Fruit fly (Drosophila melanogaster) whole organism, embryonic: Measurements from ENCODE around the gene CG7557.

Experiments used
- Adf1 ChIP-seq: fragments of 200-800 bp; sonication (Bioruptor generic); IDR thresholded peaks from 2 replicates; pipeline ENCODE4 v1.3.6; 2022; ENCODE audit warnings: missing biosample characterization, missing genetic modification characterization
- B-H1 ChIP-seq: fragments of 200-800 bp; sonication (Bioruptor generic); IDR thresholded peaks from 3 replicates; pipeline ENCODE4 v1.3.6; 2022; ENCODE audit warnings: missing biosample characterization, missing genetic modification characterization
- Bdp1 ChIP-seq: fragments of 200-800 bp; sonication (Bioruptor generic); optimal IDR thresholded peaks from 3 replicates; lab custom pipeline; 2016; ENCODE audit warnings: missing biosample characterization, missing genetic modification characterization
- C15 ChIP-seq: fragments of 200-800 bp; sonication (Bioruptor generic); IDR thresholded peaks from 3 replicates; pipeline ENCODE4 v1.3.6; 2022; ENCODE audit warnings: missing biosample characterization, missing genetic modification characterization
- CG10209 ChIP-seq: fragments of 200-800 bp; sonication (Bioruptor generic); optimal IDR thresholded peaks from 3 replicates; lab custom pipeline; 2017; ENCODE audit warnings: missing biosample characterization, mild to moderate bottlenecking, missing genetic modification characterization, missing genetic modification reagents
- CG1024 ChIP-seq: fragments of 200-800 bp; sonication (Bioruptor generic); IDR thresholded peaks from 2 replicates; pipeline ENCODE4 v1.3.6; 2022; ENCODE audit warnings: missing biosample characterization, missing genetic modification characterization
- CG11504 ChIP-seq: fragments of 200-800 bp; sonication (Bioruptor generic); optimal IDR thresholded peaks from 3 replicates; lab custom pipeline; 2019; ENCODE audit warnings: missing biosample characterization, mild to moderate bottlenecking, missing genetic modification characterization, moderate library complexity
- CG12744 ChIP-seq: fragments of 200-800 bp; sonication (Bioruptor generic); optimal IDR thresholded peaks from 2 replicates; lab custom pipeline; 2016; ENCODE audit warnings: missing biosample characterization, missing genetic modification characterization
- CG13894 ChIP-seq: fragments of 200-800 bp; sonication (Bioruptor generic); optimal IDR thresholded peaks from 3 replicates; lab custom pipeline; 2018; ENCODE audit warnings: missing biosample characterization, mild to moderate bottlenecking, missing genetic modification characterization, moderate library complexity
- CG14965 ChIP-seq: fragments of 200-800 bp; sonication (Bioruptor generic); optimal IDR thresholded peaks from 2 replicates; lab custom pipeline; 2016; ENCODE audit warnings: missing biosample characterization, missing genetic modification characterization, borderline replicate concordance
- CG15269 ChIP-seq: fragments of 200-800 bp; sonication (Bioruptor generic); optimal IDR thresholded peaks from 2 replicates; lab custom pipeline; 2018; ENCODE audit warnings: missing biosample characterization, mild to moderate bottlenecking, missing genetic modification characterization, moderate library complexity
- CG15601 ChIP-seq: fragments of 200-800 bp; sonication (Bioruptor generic); optimal IDR thresholded peaks from 3 replicates; lab custom pipeline; 2019; ENCODE audit warnings: missing biosample characterization, mild to moderate bottlenecking, missing genetic modification characterization, moderate library complexity
- CG2129 ChIP-seq: fragments of 200-800 bp; sonication (Bioruptor generic); IDR thresholded peaks from 2 replicates; pipeline ENCODE4 v1.3.6; 2022; ENCODE audit warnings: missing biosample characterization, missing genetic modification characterization; ENCODE audit not compliant: partially characterized antibody
- CG31224 ChIP-seq: fragments of 200-800 bp; sonication (Bioruptor generic); IDR thresholded peaks from 2 replicates; pipeline ENCODE4 v1.3.6; 2022; ENCODE audit warnings: missing biosample characterization, missing genetic modification characterization
- CG32767 ChIP-seq: fragments of 200-800 bp; sonication (Bioruptor generic); IDR thresholded peaks from 2 replicates; pipeline ENCODE4 v1.3.6; 2022; ENCODE audit warnings: missing biosample characterization, missing genetic modification characterization
- CG4282 ChIP-seq: fragments of 200-800 bp; sonication (Bioruptor generic); optimal IDR thresholded peaks from 2 replicates; lab custom pipeline; 2016; ENCODE audit warnings: missing biosample characterization, missing genetic modification characterization
- CG4730 ChIP-seq: fragments of 200-800 bp; sonication (Bioruptor generic); IDR thresholded peaks from 2 replicates; pipeline ENCODE4 v1.3.6; 2022; ENCODE audit warnings: missing biosample characterization, missing genetic modification characterization
- CG4854 ChIP-seq: fragments of 200-800 bp; sonication (Bioruptor generic); optimal IDR thresholded peaks from 2 replicates; lab custom pipeline; 2016; ENCODE audit warnings: missing biosample characterization, missing genetic modification characterization, inconsistent platforms
- CG6654 ChIP-seq: fragments of 200-800 bp; sonication (Bioruptor generic); optimal IDR thresholded peaks from 2 replicates; lab custom pipeline; 2017; ENCODE audit warnings: missing biosample characterization, mild to moderate bottlenecking, missing genetic modification characterization
- CG6791 ChIP-seq: fragments of 200-800 bp; sonication (Bioruptor generic); IDR thresholded peaks from 3 replicates; pipeline ENCODE4 v1.3.6; 2022; ENCODE audit warnings: missing biosample characterization, missing genetic modification characterization; ENCODE audit not compliant: partially characterized antibody
- CG7357 ChIP-seq: fragments of 200-800 bp; sonication (Bioruptor generic); IDR thresholded peaks from 3 replicates; pipeline ENCODE4 v1.3.6; 2022; ENCODE audit warnings: missing biosample characterization, missing genetic modification characterization
- CG7786 ChIP-seq: fragments of 200-800 bp; sonication (Bioruptor generic); optimal IDR thresholded peaks from 2 replicates; lab custom pipeline; 2016; ENCODE audit warnings: missing biosample characterization, missing genetic modification characterization
- CG8281 ChIP-seq: fragments of 200-800 bp; sonication (Bioruptor generic); optimal IDR thresholded peaks from 2 replicates; lab custom pipeline; 2018; ENCODE audit warnings: missing biosample characterization, mild to moderate bottlenecking, missing genetic modification characterization, moderate library complexity
- CG8924 ChIP-seq: fragments of 200-800 bp; optimal IDR thresholded peaks from 3 replicates; lab custom pipeline; 2019; ENCODE audit warnings: missing biosample characterization, mild to moderate bottlenecking, missing genetic modification characterization, moderate library complexity
- Hmr ChIP-seq: fragments of 200-800 bp; sonication (Bioruptor generic); optimal IDR thresholded peaks from 3 replicates; lab custom pipeline; 2017; ENCODE audit warnings: mild to moderate bottlenecking, missing biosample characterization, missing genetic modification reagents, missing genetic modification characterization
- Hr39 ChIP-seq: fragments of >200 bp; optimal IDR thresholded peaks from 2 replicates; lab custom pipeline; 2017
- Lhr ChIP-seq: fragments of 200-800 bp; sonication (Bioruptor generic); optimal IDR thresholded peaks from 3 replicates; lab custom pipeline; 2017; ENCODE audit warnings: mild to moderate bottlenecking, missing biosample characterization, missing genetic modification reagents, missing genetic modification characterization
- NK7.1 ChIP-seq: fragments of 200-800 bp; sonication (Bioruptor generic); optimal IDR thresholded peaks from 3 replicates; lab custom pipeline; 2016; ENCODE audit warnings: missing biosample characterization, missing genetic modification characterization
- Opbp ChIP-seq: fragments of 200-800 bp; sonication (Bioruptor generic); IDR thresholded peaks from 3 replicates; pipeline ENCODE4 v1.3.6; 2022; ENCODE audit warnings: missing biosample characterization, missing genetic modification characterization; ENCODE audit not compliant: partially characterized antibody
- Poxn ChIP-seq: fragments of 200-800 bp; sonication (Bioruptor generic); IDR thresholded peaks from 2 replicates; pipeline ENCODE4 v1.3.6; 2022; ENCODE audit warnings: missing biosample characterization, missing genetic modification characterization
- Rfx ChIP-seq: fragments of 200-800 bp; sonication (Bioruptor generic); IDR thresholded peaks from 2 replicates; pipeline ENCODE4 v1.3.6; 2022; ENCODE audit warnings: missing biosample characterization, missing genetic modification characterization
- Sin3A ChIP-seq: fragments of >200 bp; optimal IDR thresholded peaks from 2 replicates; lab custom pipeline; 2018
- bab2 ChIP-seq: fragments of 200-800 bp; sonication (Bioruptor generic); optimal IDR thresholded peaks from 2 replicates; lab custom pipeline; 2016; ENCODE audit warnings: missing biosample characterization, missing genetic modification characterization
- bbx ChIP-seq: fragments of 200-800 bp; sonication (Bioruptor generic); IDR thresholded peaks from 2 replicates; pipeline ENCODE4 v1.3.6; 2022; ENCODE audit warnings: missing biosample characterization, missing genetic modification characterization; ENCODE audit not compliant: partially characterized antibody
- chinmo ChIP-seq: fragments of 200-800 bp; sonication (Bioruptor generic); IDR thresholded peaks from 4 replicates; pipeline ENCODE4 v1.3.6; 2022; ENCODE audit warnings: missing biosample characterization, missing genetic modification characterization; ENCODE audit not compliant: partially characterized antibody
- cwo ChIP-seq: fragments of 200-800 bp; sonication (Bioruptor generic); optimal IDR thresholded peaks from 3 replicates; lab custom pipeline; 2017; ENCODE audit warnings: missing biosample characterization, missing genetic modification characterization, mild to moderate bottlenecking, moderate library complexity, missing genetic modification reagents
- grn ChIP-seq: fragments of 200-800 bp; sonication (Bioruptor generic); optimal IDR thresholded peaks from 3 replicates; lab custom pipeline; 2017; ENCODE audit warnings: missing biosample characterization, missing genetic modification characterization
- ham ChIP-seq: fragments of 200-800 bp; sonication (Bioruptor generic); IDR thresholded peaks from 2 replicates; pipeline ENCODE4 v1.3.6; 2022; ENCODE audit warnings: missing biosample characterization, missing genetic modification characterization
- hb ChIP-seq: fragments of 200-800 bp; sonication (Bioruptor generic); IDR thresholded peaks from 3 replicates; pipeline ENCODE4 v1.3.6; 2022; ENCODE audit warnings: missing biosample characterization, missing genetic modification characterization; ENCODE audit not compliant: partially characterized antibody
- hkb ChIP-seq, 2 experiments: fragments of 200-800 bp in 1 of 2; fragments of >200 bp in 1 of 2; sonication (Bioruptor generic) in 1 of 2; IDR thresholded peaks in 1 of 2; optimal IDR thresholded peaks in 1 of 2; 2 replicates each; pipeline versions ENCODE4 v1.3.6 to Lab custom; 2017 to 2022; ENCODE audit warnings: missing biosample characterization in 1 of 2, missing genetic modification characterization in 1 of 2
- jumu ChIP-seq: fragments of 200-800 bp; sonication (Bioruptor generic); optimal IDR thresholded peaks from 3 replicates; lab custom pipeline; 2016; ENCODE audit warnings: missing biosample characterization, missing genetic modification characterization
- kah ChIP-seq: fragments of 200-800 bp; sonication (Bioruptor generic); optimal IDR thresholded peaks from 2 replicates; lab custom pipeline; 2018; ENCODE audit warnings: missing biosample characterization, mild to moderate bottlenecking, missing genetic modification characterization
- kni ChIP-seq: fragments of 200-800 bp; sonication (Bioruptor generic); optimal IDR thresholded peaks from 3 replicates; lab custom pipeline; 2017; ENCODE audit warnings: mild to moderate bottlenecking, missing biosample characterization, missing genetic modification reagents, missing genetic modification characterization
- pb ChIP-seq: fragments of 200-800 bp; sonication (Bioruptor generic); optimal IDR thresholded peaks from 3 replicates; lab custom pipeline; 2016; ENCODE audit warnings: missing biosample characterization, missing genetic modification characterization
- prd ChIP-seq, 3 experiments: fragments of >200 bp in 2 of 3; fragments of 200-800 bp in 1 of 3; sonication (Bioruptor generic) in 1 of 3; optimal IDR thresholded peaks in 2 of 3; IDR thresholded peaks in 1 of 3; 2 replicates in 2 of 3; 3 replicates in 1 of 3; pipeline versions ENCODE4 v1.3.6 to Lab custom; 2017 to 2022; ENCODE audit warnings: missing biosample characterization in 1 of 3, missing genetic modification characterization in 1 of 3
- pzg ChIP-seq: fragments of 200-800 bp; sonication (Bioruptor generic); optimal IDR thresholded peaks from 3 replicates; lab custom pipeline; 2018; ENCODE audit warnings: missing biosample characterization, mild to moderate bottlenecking, missing genetic modification characterization, moderate library complexity
- run ChIP-seq: fragments of 200-800 bp; sonication (Bioruptor generic); optimal IDR thresholded peaks from 3 replicates; lab custom pipeline; 2018; ENCODE audit warnings: missing biosample characterization, mild to moderate bottlenecking, missing genetic modification characterization
- sens-2 ChIP-seq: fragments of 200-800 bp; sonication (Bioruptor generic); IDR thresholded peaks from 2 replicates; pipeline ENCODE4 v1.3.6; 2022; ENCODE audit warnings: missing biosample characterization, missing genetic modification characterization
- trem ChIP-seq: fragments of 200-800 bp; optimal IDR thresholded peaks from 3 replicates; lab custom pipeline; 2019; ENCODE audit warnings: missing biosample characterization, mild to moderate bottlenecking, missing genetic modification characterization, moderate library complexity
- tup ChIP-seq: fragments of 200-800 bp; sonication (Bioruptor generic); optimal IDR thresholded peaks from 2 replicates; lab custom pipeline; 2016; ENCODE audit warnings: missing biosample characterization, mild to moderate bottlenecking, missing genetic modification characterization, moderate library complexity

Gene CG7557

dm6 chr3L:11419344-11419743, 25.6 kb upstream of the CG7557 start (continued):
- TF ChIP-seq jumu (GFP tag; lab: Kevin White, UChicago), result no peak
- TF ChIP-seq CG11504 (tag; lab: Kevin White, UChicago), result peak; percentile 8
- TF ChIP-seq CG15601 (tag; lab: Kevin White, UChicago), result peak; percentile 27
- TF ChIP-seq Opbp (GFP tag; lab: Robert Waterston, UW), result no peak
- no peak for TF ChIP-seq CG2129 (GFP tag; lab: Robert Waterston, UW)
- peak; percentile 80 for TF ChIP-seq CG13894 (tag; lab: Kevin White, UChicago)
- peak; percentile 93 for TF ChIP-seq kni (GFP tag; lab: Kevin White, UChicago)
- TF ChIP-seq tup, result no peak
- no peak for TF ChIP-seq CG14965
- TF ChIP-seq grn (GFP tag; lab: Kevin White, UChicago), result no peak
- TF ChIP-seq CG8924, result no peak
- TF ChIP-seq CG32767, result no peak; the same call in 1 of the 2 replicates
- no peak for TF ChIP-seq prd (optimal IDR thresholded peaks at IDR 0.05; lab: Kevin White, UChicago)
- no peak for TF ChIP-seq prd (GFP tag; IDR thresholded peaks at IDR 0.05; lab: Robert Waterston, UW)
- no peak for TF ChIP-seq CG6654 (GFP tag; lab: Kevin White, UChicago)
- TF ChIP-seq pzg (GFP tag; lab: Kevin White, UChicago), result no peak
- no peak for TF ChIP-seq B-H1
- no peak for TF ChIP-seq CG7357 (GFP tag; lab: Robert Waterston, UW)
- TF ChIP-seq Adf1 (GFP tag; lab: Robert Waterston, UW), result no peak
- no peak for TF ChIP-seq Hr39 (lab: Kevin White, UChicago)
- TF ChIP-seq Rfx (GFP tag; lab: Robert Waterston, UW), result peak; percentile 24; the same call in 1 of the 2 replicates
- TF ChIP-seq CG1024 (GFP tag; lab: Robert Waterston, UW), result no peak
- no peak for TF ChIP-seq C15 (GFP tag; lab: Robert Waterston, UW)
- TF ChIP-seq trem (tag; lab: Kevin White, UChicago), result no peak
- TF ChIP-seq cwo (GFP tag; lab: Kevin White, UChicago), result peak; percentile 39
- no peak for TF ChIP-seq CG4730
- no peak for TF ChIP-seq Bdp1 (GFP tag; lab: Kevin White, UChicago)
- TF ChIP-seq CG12744 (GFP tag; lab: Kevin White, UChicago), result no peak
- TF ChIP-seq Hmr (GFP tag; lab: Kevin White, UChicago), result peak; percentile 31
- no peak for TF ChIP-seq CG6791 (GFP tag; lab: Robert Waterston, UW)
- no peak for TF ChIP-seq CG4854
- TF ChIP-seq Sin3A (lab: Kevin White, UChicago), result no peak
- TF ChIP-seq pb (GFP tag; lab: Kevin White, UChicago), result peak; percentile 8
- TF ChIP-seq bbx (GFP tag; lab: Robert Waterston, UW), result no peak
- no peak for TF ChIP-seq Poxn (GFP tag; lab: Robert Waterston, UW)
- peak; percentile 38 for TF ChIP-seq run
- TF ChIP-seq hb, result no peak
- TF ChIP-seq ham, result no peak
- TF ChIP-seq CG31224 (GFP tag; lab: Robert Waterston, UW), result no peak
- peak; percentile 58 for TF ChIP-seq CG8281 (tag; lab: Kevin White, UChicago)
- no peak for TF ChIP-seq Lhr (GFP tag; lab: Kevin White, UChicago)
- peak; percentile 28 for TF ChIP-seq CG10209 (GFP tag; lab: Kevin White, UChicago)
- no peak for TF ChIP-seq kah
- TF ChIP-seq CG7786 (GFP tag; lab: Kevin White, UChicago), result no peak
- TF ChIP-seq CG4282, result peak; percentile 4
- no peak for TF ChIP-seq NK7.1 (GFP tag; lab: Kevin White, UChicago)
- no peak for TF ChIP-seq bab2 (GFP tag; lab: Kevin White, UChicago)
- peak; percentile 51 for TF ChIP-seq CG15269 (tag; lab: Kevin White, UChicago)
- no peak for TF ChIP-seq hkb (optimal IDR thresholded peaks at IDR 0.05; lab: Kevin White, UChicago)
- no peak for TF ChIP-seq hkb (GFP tag; IDR thresholded peaks at IDR 0.05; lab: Robert Waterston, UW)
- TF ChIP-seq chinmo, result peak; percentile 86; the same call in 3 of the 4 replicates
- TF ChIP-seq sens-2, result no peak
